Worm (Caenorhabditis elegans): ENCODE measurements around the gene H12C20.7.

DNA sequence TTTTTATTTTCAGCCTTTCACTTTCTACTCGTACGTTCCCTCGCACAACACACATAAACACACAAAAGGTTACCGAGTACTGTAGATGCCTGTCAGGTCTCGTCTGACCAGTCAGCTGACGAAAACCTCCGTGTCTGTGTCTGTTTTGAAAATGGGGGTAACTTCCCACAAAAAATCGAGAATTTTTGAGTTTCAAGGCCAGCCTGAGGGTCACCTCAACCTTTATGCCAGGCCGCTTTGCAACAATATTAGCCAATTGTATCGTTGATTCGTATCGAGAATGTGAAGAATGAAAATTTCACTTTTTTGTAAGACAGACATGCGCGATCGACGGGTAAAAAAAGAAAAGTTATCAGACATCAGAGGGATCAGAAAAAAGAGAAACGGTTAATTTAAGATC, 41.7 kb downstream of the H12C20.7 start:
- no peak for TF ChIP-seq ztf-11 (tag; optimal IDR thresholded peaks at IDR 0.05)
- no peak for TF ChIP-seq gei-8 (GFP tag; optimal IDR thresholded peaks at IDR 0.05)
- no peak for TF ChIP-seq skn-1 (tag; optimal IDR thresholded peaks at IDR 0.05)
- TF ChIP-seq jun-1 (tag; optimal IDR thresholded peaks at IDR 0.05) = no peak
- no peak for TF ChIP-seq T20F7.1 (GFP tag; optimal IDR thresholded peaks at IDR 0.05)
- TF ChIP-seq nhr-10 (tag; optimal IDR thresholded peaks at IDR 0.05) = no peak
- no peak for TF ChIP-seq snpc-1.2 (GFP tag; IDR thresholded peaks at IDR 0.05)
- TF ChIP-seq unc-130 (GFP tag; optimal IDR thresholded peaks at IDR 0.05) = no peak
- no peak for TF ChIP-seq php-3 (GFP tag; IDR thresholded peaks at IDR 0.05)
- TF ChIP-seq nhr-25 (tag; optimal IDR thresholded peaks at IDR 0.05; ENCODE audit: borderline replicate concordance, insufficient read depth) = peak; percentile 87
- no peak for TF ChIP-seq attf-4 (tag; optimal IDR thresholded peaks at IDR 0.05)

Measured in whole organism, L4 larva.